Worm (Caenorhabditis elegans) whole organism, young adult: Measurements from ENCODE around the gene clec-124.

ENCODE experiments used
- Y67H2A.10 ChIP-seq: fragments of 200-800 bp; sonication (Bioruptor generic); conservative IDR thresholded peaks from 2 replicates; pipeline ENCODE4 v1.3.6; 2022; ENCODE audit warnings: missing genetic modification reagents, missing genetic modification characterization, missing compliant biosample characterization
- ama-1 ChIP-seq, 3 experiments: fragments of 150-350 bp in 1 of 3; sonication (generic microtip) in 2 of 3; optimal IDR thresholded peaks; 2 replicates each; lab custom pipeline; 2014 to 2018; ENCODE audit warnings: missing biosample characterization in 2 of 3, missing genetic modification characterization in 2 of 3, missing genetic modification reagents in 2 of 3
- cebp-1 ChIP-seq, 2 experiments: fragments of 200-800 bp in 1 of 2; sonication (Bioruptor generic) in 1 of 2; sonication (generic microtip) in 1 of 2; IDR thresholded peaks in 1 of 2; optimal IDR thresholded peaks in 1 of 2; 2 replicates each; pipeline versions ENCODE4 v1.3.6 to Lab custom; 2017 to 2022; ENCODE audit warnings: missing compliant biosample characterization in 2 of 2, missing genetic modification characterization in 2 of 2, mild to moderate bottlenecking in 1 of 2, missing genetic modification reagents in 1 of 2, moderate library complexity in 1 of 2
- ceh-91 ChIP-seq: fragments of 200-800 bp; sonication (Bioruptor generic); IDR thresholded peaks from 2 replicates; pipeline ENCODE4 v1.3.6; 2022; ENCODE audit warnings: missing genetic modification reagents, missing genetic modification characterization, missing compliant biosample characterization
- efl-1 ChIP-seq: fragments of 150-350 bp; optimal IDR thresholded peaks from 2 replicates; lab custom pipeline; 2014; ENCODE audit warnings: missing biosample characterization, missing genetic modification reagents, missing genetic modification characterization
- ekl-4 ChIP-seq: fragments of 200-800 bp; sonication (Bioruptor generic); IDR thresholded peaks from 2 replicates; pipeline ENCODE4 v1.3.6; 2022; ENCODE audit warnings: missing genetic modification reagents, missing genetic modification characterization, missing compliant biosample characterization
- him-1 ChIP-seq: sonication (generic microtip); optimal IDR thresholded peaks from 2 replicates; lab custom pipeline; 2016; ENCODE audit warnings: missing genotype, missing genetic modification reagents, missing genetic modification characterization, missing compliant biosample characterization
- lag-1 ChIP-seq: fragments of 200-800 bp; sonication (Bioruptor generic); IDR thresholded peaks from 2 replicates; pipeline ENCODE4 v1.3.6; 2022; ENCODE audit warnings: missing genetic modification reagents, missing genetic modification characterization, missing compliant biosample characterization
- lin-54 ChIP-seq: fragments of 200-800 bp; sonication (Bioruptor generic); optimal IDR thresholded peaks from 2 replicates; lab custom pipeline; 2018; ENCODE audit warnings: mild to moderate bottlenecking, missing genetic modification characterization, missing compliant biosample characterization
- lsy-27 ChIP-seq: sonication (generic microtip); optimal IDR thresholded peaks from 2 replicates; lab custom pipeline; 2017; ENCODE audit warnings: missing genetic modification characterization, mild to moderate bottlenecking, missing compliant biosample characterization, antibody characterized with exemption, missing genotype, borderline replicate concordance; ENCODE audit not compliant: insufficient read depth
- pha-4 ChIP-seq: fragments of 150-350 bp; sonication (generic microtip); optimal IDR thresholded peaks from 2 replicates; lab custom pipeline; 2014; ENCODE audit warnings: missing biosample characterization, missing genetic modification reagents, missing genetic modification characterization
- rec-8 ChIP-seq, 2 experiments: sonication (generic microtip); optimal IDR thresholded peaks; 2 replicates each; lab custom pipeline; 2016; ENCODE audit warnings: mild to moderate bottlenecking in 2 of 2, missing genetic modification characterization in 2 of 2, missing genetic modification reagents in 2 of 2, missing genotype in 2 of 2, missing biosample characterization in 1 of 2, missing compliant biosample characterization in 1 of 2, moderate library complexity in 1 of 2

ce11 chrII:3297914-3298313 lies 48.4 kb downstream of the clec-124 start, which contains the start of gene btb-18:
- TF ChIP-seq lsy-27 (tag; lab: Kevin White, UChicago) = no peak
- TF ChIP-seq lag-1 = no peak
- TF ChIP-seq him-1 (tag; lab: Kevin White, UChicago) = no peak
- no peak for TF ChIP-seq cebp-1 (GFP tag; IDR thresholded peaks at IDR 0.05; lab: Robert Waterston, UW)
- TF ChIP-seq cebp-1 (tag; optimal IDR thresholded peaks at IDR 0.05; lab: Kevin White, UChicago) = no peak
- no peak for TF ChIP-seq pha-4
- TF ChIP-seq ceh-91 (GFP tag; lab: Robert Waterston, UW) = no peak
- TF ChIP-seq ekl-4 (GFP tag; lab: Robert Waterston, UW) = no peak
- TF ChIP-seq rec-8 (tag; optimal IDR thresholded peaks at IDR 0.05; lab: Kevin White, UChicago) = no peak
- no peak for TF ChIP-seq lin-54 (GFP tag; lab: Kevin White, UChicago)
- no peak for TF ChIP-seq efl-1 (GFP tag; lab: Kevin White, UChicago)
- no peak for TF ChIP-seq ama-1 (optimal IDR thresholded peaks at IDR 0.05; lab: Kevin White, UChicago)
- TF ChIP-seq ama-1 (GFP tag; optimal IDR thresholded peaks at IDR 0.05; lab: Kevin White, UChicago) = no peak
- TF ChIP-seq Y67H2A.10 = no peak
